Worm (Caenorhabditis elegans): Measurements from ENCODE around the gene F36H9.2.

The F36H9.2 gene

ce11 chrV:1779136-1779535 is 9.1 kb upstream of the F36H9.2 start, which contains the start of gene F36H9.4:
Gene F36H9.4, minus strand, starts transcription at chrV:1779236.
- TF ChIP-seq sma-9 (GFP tag; optimal IDR thresholded peaks at IDR 0.05) (no peak), sma-9 (tag; optimal IDR thresholded peaks at IDR 0.05) (no peak), lin-13 (GFP tag; optimal IDR thresholded peaks at IDR 0.05) (no peak), Y55F3AM.14 (GFP tag; optimal IDR thresholded peaks at IDR 0.05) (no peak), nhr-77 (tag; optimal IDR thresholded peaks at IDR 0.05) (no peak), unc-62 (GFP tag; optimal IDR thresholded peaks at IDR 0.05) (no peak), lsy-2 (tag; optimal IDR thresholded peaks at IDR 0.05) (no peak), nhr-23 (tag; optimal IDR thresholded peaks at IDR 0.05) (no peak), snpc-4 (tag; optimal IDR thresholded peaks at IDR 0.05) (no peak), nhr-10 (tag; optimal IDR thresholded peaks at IDR 0.05) (no peak), unc-55 (GFP tag; optimal IDR thresholded peaks at IDR 0.05) (no peak), unc-39 (tag; optimal IDR thresholded peaks at IDR 0.05) (no peak), fos-1 (tag; optimal IDR thresholded peaks at IDR 0.05) (no peak), blmp-1 (tag; optimal IDR thresholded peaks at IDR 0.05; ENCODE audit: insufficient read depth) (no peak), ZK546.5 (tag; optimal IDR thresholded peaks at IDR 0.05) (no peak)

- TF ChIP-seq nhr-77 (tag; optimal IDR thresholded peaks at IDR 0.05) (no peak), elt-3 (tag; optimal IDR thresholded peaks at IDR 0.05) (no peak), sma-3 (GFP tag; optimal IDR thresholded peaks at IDR 0.05) (no peak), skn-1 (tag; optimal IDR thresholded peaks at IDR 0.05) (no peak), lin-39 (tag; optimal IDR thresholded peaks at IDR 0.05) (no peak), R02D3.7 (tag; optimal IDR thresholded peaks at IDR 0.05) (no peak), unc-62 (GFP tag; optimal IDR thresholded peaks at IDR 0.05) (no peak), C34F6.9 (tag; optimal IDR thresholded peaks at IDR 0.05) (no peak), gmeb-1 (tag; optimal IDR thresholded peaks at IDR 0.05) (no peak), nhr-6 (tag; optimal IDR thresholded peaks at IDR 0.05) (no peak), Y55F3AM.14 (GFP tag; optimal IDR thresholded peaks at IDR 0.05) (no peak), mab-5 (tag; optimal IDR thresholded peaks at IDR 0.05) (no peak), ceh-82 (tag; optimal IDR thresholded peaks at IDR 0.05) (no peak), ceh-16 (tag; optimal IDR thresholded peaks at IDR 0.05) (no peak), fos-1 (tag; optimal IDR thresholded peaks at IDR 0.05) (no peak), lin-13 (GFP tag; optimal IDR thresholded peaks at IDR 0.05) (no peak), nhr-10 (tag; optimal IDR thresholded peaks at IDR 0.05) (no peak), unc-39 (tag; optimal IDR thresholded peaks at IDR 0.05) (no peak), nhr-129 (tag; optimal IDR thresholded peaks at IDR 0.05) (no peak)
Measured at ce11 chrV:1779994-1780393, 8.3 kb upstream of the F36H9.2 start.

- TF ChIP-seq nhr-25 (tag; optimal IDR thresholded peaks at IDR 0.05) (no peak), elt-3 (tag; optimal IDR thresholded peaks at IDR 0.05) (no peak), mdl-1 (tag; optimal IDR thresholded peaks at IDR 0.05) (no peak), sma-3 (GFP tag; optimal IDR thresholded peaks at IDR 0.05) (no peak), ztf-4 (tag; optimal IDR thresholded peaks at IDR 0.05) (no peak), blmp-1 (tag; optimal IDR thresholded peaks at IDR 0.05; ENCODE audit: insufficient read depth) (no peak), nhr-12 (tag; optimal IDR thresholded peaks at IDR 0.05) (no peak), lin-13 (GFP tag; optimal IDR thresholded peaks at IDR 0.05) (no peak), ztf-1 (GFP tag; conservative IDR thresholded peaks at IDR 0.05) (no peak), zag-1 (tag; optimal IDR thresholded peaks at IDR 0.05) (no peak), nhr-237 (tag; optimal IDR thresholded peaks at IDR 0.05) (no peak), Y55F3AM.14 (GFP tag; optimal IDR thresholded peaks at IDR 0.05) (no peak), egl-27 (tag; optimal IDR thresholded peaks at IDR 0.05) (no peak), gmeb-1 (tag; optimal IDR thresholded peaks at IDR 0.05) (no peak), sem-4 (tag; optimal IDR thresholded peaks at IDR 0.05) (no peak), ztf-11 (tag; optimal IDR thresholded peaks at IDR 0.05) (no peak), fos-1 (tag; optimal IDR thresholded peaks at IDR 0.05) (no peak), peb-1 (tag; optimal IDR thresholded peaks at IDR 0.05) (no peak), nhr-10 (tag; optimal IDR thresholded peaks at IDR 0.05) (no peak)
Measured at ce11 chrV:1781922-1782321, 6.3 kb upstream of the F36H9.2 start, which contains the start of gene F36H9.5. Gene F36H9.5, minus strand, starts transcription at chrV:1782022.

- peak; percentile 59 for TF ChIP-seq blmp-1 (tag; optimal IDR thresholded peaks at IDR 0.05; ENCODE audit: insufficient read depth)
- TF ChIP-seq nhr-237 (tag; optimal IDR thresholded peaks at IDR 0.05), result no peak
- TF ChIP-seq nhr-77 (tag; optimal IDR thresholded peaks at IDR 0.05), result no peak
- TF ChIP-seq nhr-25 (tag; optimal IDR thresholded peaks at IDR 0.05), result peak; percentile 76
- TF ChIP-seq elt-3 (tag; optimal IDR thresholded peaks at IDR 0.05), result no peak
- TF ChIP-seq sem-4 (tag; optimal IDR thresholded peaks at IDR 0.05), result peak; percentile 3
- no peak for TF ChIP-seq ztf-1 (GFP tag; conservative IDR thresholded peaks at IDR 0.05)
- TF ChIP-seq lin-39 (tag; optimal IDR thresholded peaks at IDR 0.05), result no peak
- no peak for TF ChIP-seq dmd-4 (tag; optimal IDR thresholded peaks at IDR 0.05)
- no peak for TF ChIP-seq mab-5 (tag; optimal IDR thresholded peaks at IDR 0.05)
- peak; percentile 26 for TF ChIP-seq sma-3 (GFP tag; optimal IDR thresholded peaks at IDR 0.05)
- TF ChIP-seq nhr-10 (tag; optimal IDR thresholded peaks at IDR 0.05), result no peak
- TF ChIP-seq mdl-1 (tag; optimal IDR thresholded peaks at IDR 0.05), result no peak
- no peak for TF ChIP-seq F13H6.1 (tag; optimal IDR thresholded peaks at IDR 0.05)
- no peak for TF ChIP-seq aly-2 (tag; optimal IDR thresholded peaks at IDR 0.05)
- TF ChIP-seq nhr-21 (tag; optimal IDR thresholded peaks at IDR 0.05), result peak; percentile 78
- no peak for TF ChIP-seq fos-1 (tag; optimal IDR thresholded peaks at IDR 0.05)
- no peak for TF ChIP-seq lin-11 (tag; optimal IDR thresholded peaks at IDR 0.05)
- no peak for TF ChIP-seq C34F6.9 (tag; optimal IDR thresholded peaks at IDR 0.05)
- no peak for TF ChIP-seq crh-2 (tag; optimal IDR thresholded peaks at IDR 0.05)
- no peak for TF ChIP-seq nhr-6 (tag; optimal IDR thresholded peaks at IDR 0.05)
- no peak for TF ChIP-seq lin-13 (GFP tag; optimal IDR thresholded peaks at IDR 0.05)
Measured at ce11 chrV:1789495-1789894, 1.2 kb downstream of the F36H9.2 start.
